Fruit fly (Drosophila melanogaster) whole organism, embryonic: ENCODE data around the gene Cad89D.

Experiments used
- Abd-B ChIP-seq: fragments of 200-800 bp; sonication (Bioruptor generic); optimal IDR thresholded peaks from 2 replicates; lab custom pipeline; 2018; ENCODE audit warnings: missing biosample characterization, mild to moderate bottlenecking, missing genetic modification characterization, moderate library complexity
- Asciz ChIP-seq: fragments of 200-800 bp; sonication (Bioruptor generic); optimal IDR thresholded peaks from 2 replicates; lab custom pipeline; 2017; ENCODE audit warnings: missing biosample characterization, mild to moderate bottlenecking, missing genetic modification characterization, missing genetic modification reagents
- Atf3 ChIP-seq: fragments of 200-800 bp; sonication (Bioruptor generic); optimal IDR thresholded peaks from 3 replicates; lab custom pipeline; 2016; ENCODE audit warnings: missing biosample characterization, missing genetic modification characterization
- Blimp-1 ChIP-seq: fragments of 200-800 bp; sonication (Bioruptor generic); optimal IDR thresholded peaks from 3 replicates; lab custom pipeline; 2018; ENCODE audit warnings: missing biosample characterization, missing genetic modification characterization, mild to moderate bottlenecking, moderate library complexity, missing genetic modification reagents
- CG10147 ChIP-seq: fragments of 200-800 bp; sonication (Bioruptor generic); optimal IDR thresholded peaks from 2 replicates; lab custom pipeline; 2019; ENCODE audit warnings: missing biosample characterization, mild to moderate bottlenecking, missing genetic modification characterization, moderate library complexity
- CG10267 ChIP-seq: fragments of 200-800 bp; sonication (Bioruptor generic); optimal IDR thresholded peaks from 2 replicates; lab custom pipeline; 2018; ENCODE audit warnings: missing biosample characterization, mild to moderate bottlenecking, missing genetic modification characterization, moderate library complexity
- CG10462 ChIP-seq: fragments of 200-800 bp; sonication (Bioruptor generic); optimal IDR thresholded peaks from 2 replicates; lab custom pipeline; 2016; ENCODE audit warnings: missing biosample characterization, missing genetic modification characterization
- CG10565 ChIP-seq: fragments of 200-800 bp; sonication (Bioruptor generic); optimal IDR thresholded peaks from 3 replicates; lab custom pipeline; 2016; ENCODE audit warnings: missing biosample characterization, mild to moderate bottlenecking, missing genetic modification characterization
- CG10654 ChIP-seq: fragments of 200-800 bp; sonication (Bioruptor generic); optimal IDR thresholded peaks from 2 replicates; lab custom pipeline; 2016; ENCODE audit warnings: missing biosample characterization, missing genetic modification characterization
- CG10959 ChIP-seq: fragments of 200-800 bp; sonication (Bioruptor generic); IDR thresholded peaks from 2 replicates; pipeline ENCODE4 v1.3.6; 2022; ENCODE audit warnings: missing biosample characterization, missing genetic modification characterization
- CG11695 ChIP-seq: fragments of 200-800 bp; sonication (Bioruptor generic); IDR thresholded peaks from 3 replicates; pipeline ENCODE4 v1.3.6; 2022; ENCODE audit warnings: missing biosample characterization, missing genetic modification characterization
- CG12391 ChIP-seq: fragments of 200-800 bp; sonication (Bioruptor generic); optimal IDR thresholded peaks from 3 replicates; lab custom pipeline; 2018; ENCODE audit warnings: missing biosample characterization, mild to moderate bottlenecking, missing genetic modification characterization, moderate library complexity
- CG15011 ChIP-seq: fragments of 200-800 bp; sonication (Bioruptor generic); optimal IDR thresholded peaks from 3 replicates; lab custom pipeline; 2018; ENCODE audit warnings: missing biosample characterization, mild to moderate bottlenecking, missing genetic modification characterization
- CG1529 ChIP-seq: fragments of 200-800 bp; sonication (Bioruptor generic); optimal IDR thresholded peaks from 3 replicates; lab custom pipeline; 2018; ENCODE audit warnings: missing biosample characterization, missing genetic modification characterization
- CG15601 ChIP-seq: fragments of 200-800 bp; sonication (Bioruptor generic); optimal IDR thresholded peaks from 3 replicates; lab custom pipeline; 2019; ENCODE audit warnings: missing biosample characterization, mild to moderate bottlenecking, missing genetic modification characterization, moderate library complexity
- CG17359 ChIP-seq: fragments of 200-800 bp; sonication (Bioruptor generic); optimal IDR thresholded peaks from 3 replicates; lab custom pipeline; 2018; ENCODE audit warnings: missing biosample characterization, mild to moderate bottlenecking, missing genetic modification characterization, moderate library complexity
- CG2120 ChIP-seq: fragments of 200-800 bp; sonication (Bioruptor generic); optimal IDR thresholded peaks from 3 replicates; lab custom pipeline; 2016; ENCODE audit warnings: missing biosample characterization, missing genetic modification characterization
- CG2712 ChIP-seq: fragments of 200-800 bp; optimal IDR thresholded peaks from 3 replicates; lab custom pipeline; 2019; ENCODE audit warnings: missing biosample characterization, mild to moderate bottlenecking, missing genetic modification characterization, moderate library complexity
- CG42726 ChIP-seq: fragments of 200-800 bp; sonication (Bioruptor generic); IDR thresholded peaks from 2 replicates; pipeline ENCODE4 v1.3.6; 2022; ENCODE audit warnings: missing biosample characterization, missing genetic modification characterization; ENCODE audit not compliant: partially characterized antibody
- CG4360 ChIP-seq: fragments of 200-800 bp; sonication (Bioruptor generic); IDR thresholded peaks from 2 replicates; pipeline ENCODE4 v1.3.6; 2022; ENCODE audit warnings: missing biosample characterization, missing genetic modification characterization
- CG8388 ChIP-seq: fragments of 200-800 bp; sonication (Bioruptor generic); optimal IDR thresholded peaks from 2 replicates; lab custom pipeline; 2019; ENCODE audit warnings: missing biosample characterization, mild to moderate bottlenecking, missing genetic modification characterization, moderate library complexity
- CG9727 ChIP-seq: fragments of 200-800 bp; sonication (Bioruptor generic); optimal IDR thresholded peaks from 3 replicates; lab custom pipeline; 2017; ENCODE audit warnings: missing biosample characterization, mild to moderate bottlenecking, missing genetic modification characterization
- CoRest ChIP-seq: fragments of 200-800 bp; sonication (Bioruptor generic); optimal IDR thresholded peaks from 3 replicates; lab custom pipeline; 2018; ENCODE audit warnings: missing biosample characterization, mild to moderate bottlenecking, missing genetic modification characterization, moderate library complexity
- D ChIP-seq, 2 experiments: fragments of 200-800 bp in 1 of 2; fragments of >200 bp in 1 of 2; sonication (Bioruptor generic) in 1 of 2; optimal IDR thresholded peaks; 2 replicates in 1 of 2; 3 replicates in 1 of 2; lab custom pipeline; 2017; ENCODE audit warnings: mild to moderate bottlenecking in 1 of 2, missing biosample characterization in 1 of 2, missing genetic modification characterization in 1 of 2, missing genetic modification reagents in 1 of 2
- Deaf1 ChIP-seq: fragments of 200-800 bp; optimal IDR thresholded peaks from 3 replicates; lab custom pipeline; 2019; ENCODE audit warnings: missing biosample characterization, mild to moderate bottlenecking, missing genetic modification characterization, moderate library complexity
- Fer1 ChIP-seq: fragments of 200-800 bp; sonication (Bioruptor generic); optimal IDR thresholded peaks from 2 replicates; lab custom pipeline; 2017; ENCODE audit warnings: missing biosample characterization, mild to moderate bottlenecking, missing genetic modification characterization
- Fer3 ChIP-seq: fragments of 200-800 bp; sonication (Bioruptor generic); optimal IDR thresholded peaks from 2 replicates; lab custom pipeline; 2018; ENCODE audit warnings: missing biosample characterization, mild to moderate bottlenecking, missing genetic modification characterization, moderate library complexity
- HHEX ChIP-seq: fragments of 200-800 bp; sonication (Bioruptor generic); optimal IDR thresholded peaks from 3 replicates; lab custom pipeline; 2017; ENCODE audit warnings: missing biosample characterization, mild to moderate bottlenecking, missing genetic modification characterization, missing genetic modification reagents
- Hand ChIP-seq: fragments of 200-800 bp; sonication (Bioruptor generic); optimal IDR thresholded peaks from 2 replicates; lab custom pipeline; 2017; ENCODE audit warnings: mild to moderate bottlenecking, missing biosample characterization, missing genetic modification reagents, missing genetic modification characterization
- Hmr ChIP-seq: fragments of 200-800 bp; sonication (Bioruptor generic); optimal IDR thresholded peaks from 3 replicates; lab custom pipeline; 2017; ENCODE audit warnings: mild to moderate bottlenecking, missing biosample characterization, missing genetic modification reagents, missing genetic modification characterization
- Nf-YB ChIP-seq: fragments of 200-800 bp; sonication (Bioruptor generic); optimal IDR thresholded peaks from 3 replicates; lab custom pipeline; 2019; ENCODE audit warnings: missing biosample characterization, mild to moderate bottlenecking, missing genetic modification characterization, moderate library complexity
- Oli ChIP-seq: fragments of 200-800 bp; sonication (Bioruptor generic); optimal IDR thresholded peaks from 2 replicates; lab custom pipeline; 2018; ENCODE audit warnings: missing biosample characterization, mild to moderate bottlenecking, missing genetic modification characterization, moderate library complexity
- Pdp1 ChIP-seq, 2 experiments: fragments of 200-800 bp; sonication (Bioruptor generic); optimal IDR thresholded peaks; 3 replicates each; lab custom pipeline; 2016; ENCODE audit warnings: missing biosample characterization in 2 of 2, missing genetic modification characterization in 2 of 2, mild to moderate bottlenecking in 1 of 2, moderate library complexity in 1 of 2
- Ptx1 ChIP-seq: fragments of 200-800 bp; sonication (Bioruptor generic); IDR thresholded peaks from 2 replicates; pipeline ENCODE4 v1.3.6; 2022; ENCODE audit warnings: missing biosample characterization, missing genetic modification characterization
- Sox102F ChIP-seq: fragments of 200-800 bp; sonication (Bioruptor generic); optimal IDR thresholded peaks from 2 replicates; lab custom pipeline; 2018; ENCODE audit warnings: missing biosample characterization, mild to moderate bottlenecking, missing genetic modification characterization, moderate library complexity
- Ssrp ChIP-seq: fragments of 200-800 bp; sonication (Bioruptor generic); optimal IDR thresholded peaks from 2 replicates; lab custom pipeline; 2018; ENCODE audit warnings: missing biosample characterization, mild to moderate bottlenecking, missing genetic modification characterization, moderate library complexity
- Xbp1 ChIP-seq: fragments of 200-800 bp; sonication (Bioruptor generic); optimal IDR thresholded peaks from 3 replicates; lab custom pipeline; 2016; ENCODE audit warnings: missing biosample characterization, mild to moderate bottlenecking, missing genetic modification characterization
- al ChIP-seq: fragments of 200-800 bp; sonication (Bioruptor generic); IDR thresholded peaks from 2 replicates; pipeline ENCODE4 v1.3.6; 2022; ENCODE audit warnings: missing biosample characterization, missing genetic modification characterization
- dan ChIP-seq: fragments of 200-800 bp; sonication (Bioruptor generic); IDR thresholded peaks from 2 replicates; pipeline ENCODE4 v1.3.6; 2022; ENCODE audit warnings: missing biosample characterization, missing genetic modification characterization
- fd3F ChIP-seq: fragments of 200-800 bp; sonication (Bioruptor generic); optimal IDR thresholded peaks from 2 replicates; lab custom pipeline; 2018; ENCODE audit warnings: missing biosample characterization, mild to moderate bottlenecking, missing genetic modification characterization, moderate library complexity
- gem ChIP-seq: fragments of 200-800 bp; sonication (Bioruptor generic); optimal IDR thresholded peaks from 2 replicates; lab custom pipeline; 2019; ENCODE audit warnings: missing biosample characterization, mild to moderate bottlenecking, missing genetic modification characterization, moderate library complexity
- grau ChIP-seq: fragments of 200-800 bp; optimal IDR thresholded peaks from 3 replicates; lab custom pipeline; 2019; ENCODE audit warnings: missing biosample characterization, mild to moderate bottlenecking, missing genetic modification characterization, moderate library complexity
- pfk ChIP-seq: fragments of 200-800 bp; sonication (Bioruptor generic); optimal IDR thresholded peaks from 2 replicates; lab custom pipeline; 2018; ENCODE audit warnings: missing biosample characterization, mild to moderate bottlenecking, missing genetic modification characterization, moderate library complexity
- sens ChIP-seq: fragments of 200-800 bp; sonication (Bioruptor generic); peaks from one replicate; lab custom pipeline; 2016; ENCODE audit warnings: missing biosample characterization, missing genetic modification characterization
- sisA ChIP-seq: fragments of 200-800 bp; sonication (Bioruptor generic); IDR thresholded peaks from 2 replicates; pipeline ENCODE4 v1.3.6; 2022; ENCODE audit warnings: missing biosample characterization, missing genetic modification characterization
- so ChIP-seq: fragments of 200-800 bp; sonication (Bioruptor generic); IDR thresholded peaks from 3 replicates; pipeline ENCODE4 v1.3.6; 2022; ENCODE audit warnings: missing biosample characterization, missing genetic modification characterization
- tgo ChIP-seq: fragments of 200-800 bp; sonication (Bioruptor generic); IDR thresholded peaks from 3 replicates; pipeline ENCODE4 v1.3.6; 2022; ENCODE audit warnings: missing biosample characterization, missing genetic modification characterization
- tio ChIP-seq: fragments of 200-800 bp; sonication (Bioruptor generic); optimal IDR thresholded peaks from 2 replicates; lab custom pipeline; 2017; ENCODE audit warnings: missing biosample characterization, missing genetic modification characterization, inconsistent platforms
- vvl ChIP-seq: fragments of 200-800 bp; sonication (Bioruptor generic); IDR thresholded peaks from 2 replicates; pipeline ENCODE4 v1.3.6; 2022; ENCODE audit warnings: missing biosample characterization, missing genetic modification characterization

Gene Cad89D

DNA sequence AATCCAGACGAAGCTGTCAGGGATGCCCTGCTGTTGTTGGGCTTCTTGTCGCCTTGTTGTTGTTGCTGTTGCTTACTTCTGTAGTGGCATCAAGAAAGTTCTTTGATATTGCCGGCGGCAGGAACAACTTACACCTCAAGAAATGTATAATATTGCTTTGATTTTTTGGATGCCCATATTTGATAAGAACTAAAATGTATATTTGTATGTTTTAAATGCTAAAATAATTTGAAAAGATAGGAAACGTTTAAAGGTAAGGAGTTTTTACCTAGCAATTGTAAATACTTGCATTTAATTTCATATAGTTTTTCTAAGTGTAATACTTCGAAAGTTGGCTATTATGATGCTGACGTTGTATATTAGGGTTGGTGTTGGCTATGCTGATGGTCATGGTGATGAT is 14.9 kb upstream of the Cad89D start (continued):
- TF ChIP-seq CG10267 (tag; lab: Kevin White, UChicago) (peak; percentile 37), CG12391 (tag; lab: Kevin White, UChicago) (peak; percentile 56), dan (GFP tag; lab: Robert Waterston, UW) (no peak), CG17359 (peak; percentile 55), CG8388 (GFP tag; lab: Kevin White, UChicago) (peak; percentile 52), Ptx1 (GFP tag; lab: Robert Waterston, UW) (peak; percentile 44; the same call in 1 of the 2 replicates), CG1529 (GFP tag; lab: Kevin White, UChicago) (peak; percentile 5), Deaf1 (tag; lab: Kevin White, UChicago) (peak; percentile 11), CG10147 (peak; percentile 18), CG10654 (GFP tag; lab: Kevin White, UChicago) (peak; percentile 6), CG15601 (peak; percentile 36), tio (peak; percentile 28), so (no peak), Ssrp (tag; lab: Kevin White, UChicago) (peak; percentile 40), al (GFP tag; lab: Robert Waterston, UW) (no peak), CG15011 (GFP tag; lab: Kevin White, UChicago) (peak; percentile 15), sisA (GFP tag; lab: Robert Waterston, UW) (peak; percentile 36; the same call in 1 of the 2 replicates), CG10565 (no peak), D (optimal IDR thresholded peaks at IDR 0.05; lab: Kevin White, UChicago) (no peak), D (GFP tag; optimal IDR thresholded peaks at IDR 0.05; lab: Kevin White, UChicago) (peak; percentile 1), vvl (GFP tag; lab: Robert Waterston, UW) (0 out of 2 replicates have a peak, but pooled peaks have one; percentile 22), CG2712 (tag; lab: Kevin White, UChicago) (peak; percentile 64), Blimp-1 (GFP tag; lab: Kevin White, UChicago) (peak; percentile 68), Nf-YB (peak; percentile 22), HHEX (peak; percentile 23), pfk (no peak), grau (tag; lab: Kevin White, UChicago) (peak; percentile 46), fd3F (GFP tag; lab: Kevin White, UChicago) (no peak), Oli (tag; lab: Kevin White, UChicago) (peak; percentile 37), Atf3 (GFP tag; lab: Kevin White, UChicago) (no peak), sens (peak; percentile 82), CG2120 (GFP tag; lab: Kevin White, UChicago) (peak; percentile 20), CG4360 (GFP tag; lab: Robert Waterston, UW) (peak; percentile 29; the same call in 1 of the 2 replicates), Hmr (GFP tag; lab: Kevin White, UChicago) (peak; percentile 40), CG9727 (peak; percentile 28), Hand (GFP tag; lab: Kevin White, UChicago) (peak; percentile 1), CoRest (peak; percentile 35), tgo (GFP tag; lab: Robert Waterston, UW) (0 out of 3 replicates have a peak, but pooled peaks have one; percentile 19), gem (tag; lab: Kevin White, UChicago) (peak; percentile 75), CG11695 (GFP tag; lab: Robert Waterston, UW) (peak; percentile 29; the same call in 1 of the 3 replicates), Sox102F (peak; percentile 55), Fer3 (tag; lab: Kevin White, UChicago) (peak; percentile 45), Xbp1 (GFP tag; lab: Kevin White, UChicago) (peak; percentile 3), Pdp1 (GFP tag; optimal IDR thresholded peaks at IDR 0.05; lab: Kevin White, UChicago) (no peak), Asciz (GFP tag; lab: Kevin White, UChicago) (peak; percentile 24), CG10959 (GFP tag; lab: Robert Waterston, UW) (no peak), CG10462 (GFP tag; lab: Kevin White, UChicago) (no peak), Abd-B (GFP tag; lab: Kevin White, UChicago) (peak; percentile 40), Fer1 (peak; percentile 48), CG42726 (GFP tag; lab: Robert Waterston, UW) (no peak)
